Worm (Caenorhabditis elegans): Measurements from ENCODE around the gene F42A10.6.
A peak's percentile ranks its signal among the peaks of the same experiment; 100 is the strongest.

Gene F42A10.6

DNA sequence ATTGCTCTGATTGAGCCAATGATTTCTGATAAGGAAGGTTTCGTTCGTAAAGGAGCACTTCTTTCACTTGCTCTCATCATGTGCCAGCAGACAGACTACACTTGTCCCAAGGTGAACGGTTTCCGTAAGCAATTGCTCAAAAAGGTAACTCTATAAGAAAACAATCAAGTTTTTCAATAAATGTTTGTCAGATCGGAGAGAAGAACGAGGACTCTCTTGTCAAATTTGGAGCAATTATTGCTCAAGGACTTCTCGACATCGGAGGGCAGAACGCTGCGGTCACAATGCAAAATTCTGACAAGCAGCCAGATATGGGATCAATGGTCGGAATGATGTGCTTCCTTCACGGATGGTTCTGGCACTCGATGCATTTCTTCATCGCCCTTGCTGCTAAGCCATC lies 24.7 kb upstream of the F42A10.6 start:
- TF ChIP-seq sea-2 (GFP tag; IDR thresholded peaks at IDR 0.05) (no peak), K11D2.4 (GFP tag; IDR thresholded peaks at IDR 0.05) (no peak)

DNA sequence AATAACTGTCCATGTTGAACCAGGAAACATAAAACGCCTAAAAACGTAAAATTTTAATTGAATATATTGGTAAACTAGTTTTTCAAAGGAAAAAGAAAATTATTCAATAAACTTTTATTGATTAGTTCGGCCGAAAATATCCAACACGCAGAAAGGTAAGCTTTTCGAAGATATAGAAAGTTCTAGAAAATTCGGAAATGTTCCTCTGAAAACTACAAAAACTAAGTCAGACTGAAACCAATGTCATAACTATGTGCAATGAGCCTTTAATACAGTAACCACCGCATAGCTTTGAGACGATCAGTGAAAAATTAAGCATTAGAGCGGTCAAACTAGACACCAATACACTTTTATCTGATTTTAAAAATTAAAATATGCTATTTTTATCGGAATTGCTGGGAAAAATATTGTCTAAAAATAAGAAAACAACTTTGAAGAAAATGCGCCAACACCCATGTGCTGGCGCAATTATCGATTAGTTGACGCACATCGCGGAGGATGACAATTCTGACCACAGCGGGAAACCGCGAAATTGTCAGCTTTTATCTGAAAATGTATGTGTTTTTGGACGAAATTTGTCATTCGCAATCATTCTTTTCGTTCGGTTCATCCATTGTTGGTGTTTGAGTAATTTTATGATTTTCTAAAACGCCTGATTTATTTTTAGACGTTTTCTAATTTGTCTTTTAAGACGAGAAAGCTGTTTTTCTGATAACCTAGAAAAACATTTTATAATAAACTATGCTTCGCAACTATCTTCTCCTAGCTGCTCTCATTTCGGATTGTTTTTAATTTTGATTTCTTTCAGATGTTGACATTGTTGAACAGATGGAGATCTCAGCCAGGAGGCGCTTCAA lies 21.9 kb upstream of the F42A10.6 start, which contains the start of the genes C23G10.7 and rpn-2:
Gene C23G10.7, minus strand, starts transcription at position 37 of the 857 bp plus-strand sequence.
Gene rpn-2, plus strand, starts transcription at position 807 of the 857 bp plus-strand sequence.
- TF ChIP-seq him-1 (tag; optimal IDR thresholded peaks at IDR 0.05) (peak; percentile 46), tbp1 (GFP tag; optimal IDR thresholded peaks at IDR 0.05) (peak; percentile 42), snpc-1.1 (tag; optimal IDR thresholded peaks at IDR 0.05; ENCODE audit: insufficient read depth) (peak; percentile 51), hlh-12 (tag; optimal IDR thresholded peaks at IDR 0.05) (no peak), ceh-79 (tag; optimal IDR thresholded peaks at IDR 0.05) (no peak), snpc-4 (GFP tag; optimal IDR thresholded peaks at IDR 0.05) (peak; percentile 1), snpc-4 (tag; optimal IDR thresholded peaks at IDR 0.05) (peak in 1 of 4 experiments; percentile 60), nhr-80 (tag; optimal IDR thresholded peaks at IDR 0.05) (peak; percentile 22), F52B5.7 (tag; optimal IDR thresholded peaks at IDR 0.05) (no peak), tlf-1 (GFP tag; optimal IDR thresholded peaks at IDR 0.05) (peak; percentile 87), let-607 (tag; optimal IDR thresholded peaks at IDR 0.05) (peak in 1 of 2 experiments; percentile 48), hsf-1 (GFP tag; IDR thresholded peaks at IDR 0.05) (peak; percentile 98), hmg-20 (GFP tag; IDR thresholded peaks at IDR 0.05) (no peak), dox-1 (GFP tag; IDR thresholded peaks at IDR 0.05) (peak; percentile 89), pbrm-1 (GFP tag; IDR thresholded peaks at IDR 0.05) (0 out of 2 replicates have a peak, but pooled peaks have one; percentile 46), efl-1 (GFP tag; optimal IDR thresholded peaks at IDR 0.05) (peak; percentile 88), Y67H2A.10 (GFP tag; conservative IDR thresholded peaks at IDR 0.05) (no peak), dpl-1 (GFP tag; optimal IDR thresholded peaks at IDR 0.05) (peak; percentile 62), egrh-3 (GFP tag; IDR thresholded peaks at IDR 0.05) (no peak), nfya-1 (tag; optimal IDR thresholded peaks at IDR 0.05; ENCODE audit: borderline replicate concordance, insufficient read depth) (no peak), madf-8 (GFP tag; conservative IDR thresholded peaks at IDR 0.05) (peak; percentile 66), ztf-28 (GFP tag; IDR thresholded peaks at IDR 0.05) (no peak), ztf-18 (tag; optimal IDR thresholded peaks at IDR 0.05) (peak; percentile 97), madf-10 (tag; optimal IDR thresholded peaks at IDR 0.05) (no peak), ceh-58 (GFP tag; IDR thresholded peaks at IDR 0.05) (no peak), Y53G8AR.9 (GFP tag; conservative IDR thresholded peaks at IDR 0.05) (peak; percentile 69; the same call in 1 of the 2 replicates), ceh-91 (GFP tag; IDR thresholded peaks at IDR 0.05) (peak; percentile 60), ztf-6 (GFP tag; IDR thresholded peaks at IDR 0.05) (no peak), B0336.3 (GFP tag; IDR thresholded peaks at IDR 0.05) (peak; percentile 83; the same call in 1 of the 2 replicates), cebp-1 (GFP tag; IDR thresholded peaks at IDR 0.05) (no peak), cebp-1 (tag; optimal IDR thresholded peaks at IDR 0.05) (peak; percentile 67), unc-130 (GFP tag; optimal IDR thresholded peaks at IDR 0.05) (peak; percentile 64), ceh-27 (GFP tag; optimal IDR thresholded peaks at IDR 0.05) (no peak), K11D2.4 (GFP tag; IDR thresholded peaks at IDR 0.05) (no peak), cebp-2 (GFP tag; IDR thresholded peaks at IDR 0.05) (no peak), hmg-1.2 (GFP tag; IDR thresholded peaks at IDR 0.05) (peak; percentile 42; the same call in 1 of the 2 replicates), nhr-27 (tag; optimal IDR thresholded peaks at IDR 0.05) (no peak), fkh-3 (tag; optimal IDR thresholded peaks at IDR 0.05) (no peak), lin-54 (GFP tag; optimal IDR thresholded peaks at IDR 0.05) (peak; percentile 77), rpc-1 (optimal IDR thresholded peaks at IDR 0.05) (peak; percentile 30), rpc-1 (tag; optimal IDR thresholded peaks at IDR 0.05) (no peak), akir-1 (GFP tag; optimal IDR thresholded peaks at IDR 0.05) (no peak), xnd-1 (tag; optimal IDR thresholded peaks at IDR 0.05) (peak; percentile 87), lsl-1 (GFP tag; optimal IDR thresholded peaks at IDR 0.05) (peak; percentile 94), attf-5 (GFP tag; optimal IDR thresholded peaks at IDR 0.05) (peak; percentile 53)

Measured in whole organism, young adult.